Fruit fly (Drosophila melanogaster): ENCODE data around the gene Flo2.

The Flo2 gene

dm6 chrX:14837983-14838382 is 1.2 kb upstream of the Flo2 start, which contains the start of gene Grx5 (continued):
- TF ChIP-seq pum (GFP tag; optimal IDR thresholded peaks at IDR 0.05) = no peak
- no peak for TF ChIP-seq CG7745 (tag; optimal IDR thresholded peaks at IDR 0.05)
- no peak for TF ChIP-seq sens (GFP tag)
- no peak for TF ChIP-seq tx (GFP tag; optimal IDR thresholded peaks at IDR 0.05)
- no peak for TF ChIP-seq sima (GFP tag; optimal IDR thresholded peaks at IDR 0.05)
- peak; percentile 73 for TF ChIP-seq CG34224 (GFP tag; IDR thresholded peaks at IDR 0.05; ENCODE audit: partially characterized antibody)
- no peak for TF ChIP-seq btn (GFP tag; optimal IDR thresholded peaks at IDR 0.05)

- peak; percentile 48 for TF ChIP-seq Myb (GFP tag; optimal IDR thresholded peaks at IDR 0.05)
- TF ChIP-seq CG12391 (tag; optimal IDR thresholded peaks at IDR 0.05) = peak; percentile 7
- no peak for TF ChIP-seq E2f2 (GFP tag; IDR thresholded peaks at IDR 0.05)
- TF ChIP-seq Adf1 (GFP tag; IDR thresholded peaks at IDR 0.05) = no peak
- no peak for TF ChIP-seq prd (optimal IDR thresholded peaks at IDR 0.05)
- TF ChIP-seq prd (GFP tag; IDR thresholded peaks at IDR 0.05) = peak; percentile 52; the same call in 2 of the 3 replicates
- no peak for TF ChIP-seq jigr1 (GFP tag; IDR thresholded peaks at IDR 0.05)
- TF ChIP-seq ERR (GFP tag; optimal IDR thresholded peaks at IDR 0.05) = peak; percentile 37
- TF ChIP-seq ham (GFP tag; IDR thresholded peaks at IDR 0.05) = peak; percentile 27; the same call in 1 of the 2 replicates
- peak; percentile 43 for TF ChIP-seq HmgD (GFP tag; optimal IDR thresholded peaks at IDR 0.05)
- TF ChIP-seq Dip2 (GFP tag; IDR thresholded peaks at IDR 0.05) = no peak
- TF ChIP-seq CG31441 (GFP tag; IDR thresholded peaks at IDR 0.05) = no peak; the same call in 1 of the 2 replicates
- TF ChIP-seq CG31388 (GFP tag; optimal IDR thresholded peaks at IDR 0.05) = no peak
- 0 out of 2 replicates have a peak, but pooled peaks have one; percentile 26 for TF ChIP-seq toy (GFP tag; IDR thresholded peaks at IDR 0.05)
- TF ChIP-seq CG14860 (GFP tag; IDR thresholded peaks at IDR 0.05; ENCODE audit: partially characterized antibody) = no peak
- no peak for TF ChIP-seq pros (GFP tag; optimal IDR thresholded peaks at IDR 0.05)
- TF ChIP-seq D19A (tag; optimal IDR thresholded peaks at IDR 0.05) = no peak
- no peak for TF ChIP-seq MESR4 (GFP tag; optimal IDR thresholded peaks at IDR 0.05)
- peak; percentile 46; the same call in 1 of the 2 replicates for TF ChIP-seq seq (GFP tag; IDR thresholded peaks at IDR 0.05)
- TF ChIP-seq bbx (GFP tag; IDR thresholded peaks at IDR 0.05; ENCODE audit: partially characterized antibody) = no peak
- peak in 1 of 2 experiments; percentile 83 for TF ChIP-seq Trl (optimal IDR thresholded peaks at IDR 0.05)
- peak; percentile 65 for TF ChIP-seq Trl (GFP tag; optimal IDR thresholded peaks at IDR 0.05)
- TF ChIP-seq BtbVII (GFP tag; optimal IDR thresholded peaks at IDR 0.05) = peak; percentile 72
- TF ChIP-seq CG3281 (GFP tag; optimal IDR thresholded peaks at IDR 0.05) = peak; percentile 58
- TF ChIP-seq CG30403 (GFP tag; optimal IDR thresholded peaks at IDR 0.05) = peak; percentile 23
- peak; percentile 61 for TF ChIP-seq CG1832 (GFP tag; optimal IDR thresholded peaks at IDR 0.05)
- TF ChIP-seq Dek (tag; optimal IDR thresholded peaks at IDR 0.05) = peak; percentile 29
- TF ChIP-seq Atf-2 (GFP tag; optimal IDR thresholded peaks at IDR 0.05) = no peak
- peak; percentile 31 for TF ChIP-seq D19B (GFP tag; optimal IDR thresholded peaks at IDR 0.05)
- peak; percentile 60; the same call in 1 of the 2 replicates for TF ChIP-seq ttk (GFP tag; IDR thresholded peaks at IDR 0.05)
- no peak for TF ChIP-seq Sry-β (GFP tag; optimal IDR thresholded peaks at IDR 0.05)
- peak; percentile 61 for TF ChIP-seq al (GFP tag; IDR thresholded peaks at IDR 0.05)
- peak; percentile 3 for TF ChIP-seq CG4617 (GFP tag; optimal IDR thresholded peaks at IDR 0.05; ENCODE audit: borderline replicate concordance)
- TF ChIP-seq Hr51 (GFP tag; optimal IDR thresholded peaks at IDR 0.05) = peak in 1 of 2 experiments; percentile 60
- TF ChIP-seq salm (tag; optimal IDR thresholded peaks at IDR 0.05) = no peak
- TF ChIP-seq wdn (GFP tag; IDR thresholded peaks at IDR 0.05) = peak; percentile 68; the same call in 1 of the 2 replicates
- TF ChIP-seq CG3847 (GFP tag; IDR thresholded peaks at IDR 0.05) = peak; percentile 45; the same call in 1 of the 2 replicates
- TF ChIP-seq CG30020 (tag; optimal IDR thresholded peaks at IDR 0.05) = no peak
- peak; percentile 70 for TF ChIP-seq dysf (GFP tag; IDR thresholded peaks at IDR 0.05)
- no peak for TF ChIP-seq Doc2 (GFP tag; IDR thresholded peaks at IDR 0.05)
- TF ChIP-seq CG12744 (GFP tag; optimal IDR thresholded peaks at IDR 0.05) = peak; percentile 29
- 0 out of 2 replicates have a peak, but pooled peaks have one; percentile 37 for TF ChIP-seq CG42726 (GFP tag; IDR thresholded peaks at IDR 0.05; ENCODE audit: partially characterized antibody)
- TF ChIP-seq peb (GFP tag; IDR thresholded peaks at IDR 0.05) = no peak
These were observed 667 bp downstream of the Flo2 start for dm6 chrX:14839739-14840347.
